Worm (Caenorhabditis elegans): ENCODE results near the gene acl-4.

The acl-4 gene

DNA sequence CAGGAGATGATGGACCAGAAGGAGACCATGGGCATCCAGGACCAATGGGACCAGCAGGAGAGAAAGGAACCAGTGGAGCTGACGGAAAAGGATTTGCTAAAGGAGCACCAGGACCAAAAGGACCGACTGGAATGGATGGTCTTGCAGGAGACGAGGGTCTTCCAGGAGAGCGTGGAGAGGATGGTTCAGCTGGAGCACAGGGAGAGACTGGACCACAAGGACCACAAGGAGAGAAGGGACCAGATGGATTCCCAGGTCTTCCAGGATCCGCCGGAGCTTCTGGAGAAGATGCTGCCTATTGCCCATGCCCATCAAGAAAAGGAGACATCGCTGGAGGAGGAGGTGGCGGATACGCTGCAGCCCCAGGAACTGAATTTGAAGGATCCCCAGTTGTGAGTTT lies 23.9 kb upstream of the acl-4 start:
- TF ChIP-seq unc-39 (tag; optimal IDR thresholded peaks at IDR 0.05) = no peak
- TF ChIP-seq nhr-12 (tag; optimal IDR thresholded peaks at IDR 0.05) = no peak
- no peak for TF ChIP-seq elt-1 (tag; optimal IDR thresholded peaks at IDR 0.05)
- no peak for TF ChIP-seq ztf-1 (GFP tag; conservative IDR thresholded peaks at IDR 0.05)
- no peak for TF ChIP-seq zag-1 (tag; optimal IDR thresholded peaks at IDR 0.05)
- TF ChIP-seq Y55F3AM.14 (GFP tag; optimal IDR thresholded peaks at IDR 0.05) = no peak
- TF ChIP-seq ztf-4 (tag; optimal IDR thresholded peaks at IDR 0.05) = no peak
- no peak for TF ChIP-seq skn-1 (tag; optimal IDR thresholded peaks at IDR 0.05)
- TF ChIP-seq egl-27 (tag; optimal IDR thresholded peaks at IDR 0.05) = no peak
- no peak for TF ChIP-seq snpc-4 (tag; optimal IDR thresholded peaks at IDR 0.05)
- no peak for TF ChIP-seq sma-9 (GFP tag; optimal IDR thresholded peaks at IDR 0.05)
- no peak for TF ChIP-seq sma-9 (tag; optimal IDR thresholded peaks at IDR 0.05)
- no peak for TF ChIP-seq nhr-21 (tag; optimal IDR thresholded peaks at IDR 0.05)
- TF ChIP-seq nhr-237 (tag; optimal IDR thresholded peaks at IDR 0.05) = no peak
- no peak for TF ChIP-seq blmp-1 (tag; optimal IDR thresholded peaks at IDR 0.05; ENCODE audit: insufficient read depth)

DNA sequence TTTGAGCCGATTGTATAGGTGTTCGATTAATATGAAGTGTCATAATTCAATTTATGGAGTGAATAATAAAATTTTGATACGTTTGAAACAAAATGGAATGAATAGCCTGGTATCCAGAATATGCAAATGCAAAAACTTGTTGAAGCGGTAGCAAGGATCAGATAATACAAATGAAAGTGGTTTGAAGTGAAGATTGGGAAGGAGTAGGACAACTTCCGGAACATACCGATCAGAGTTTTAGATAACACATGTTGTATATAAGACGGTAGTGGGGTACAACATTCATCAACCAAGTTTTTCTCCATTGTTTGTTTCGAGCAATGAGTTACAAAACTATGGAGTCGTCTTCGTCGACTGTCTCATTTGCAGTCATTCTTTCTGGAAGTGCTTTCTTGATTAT lies 22.9 kb upstream of the acl-4 start, which contains the start of gene col-164:
TSS of gene col-164 (plus strand) at position 301 of the 400 bp plus-strand sequence.
- TF ChIP-seq skn-1 (tag; optimal IDR thresholded peaks at IDR 0.05) (no peak), aly-2 (tag; optimal IDR thresholded peaks at IDR 0.05) (no peak), elt-1 (tag; optimal IDR thresholded peaks at IDR 0.05) (no peak), sem-4 (tag; optimal IDR thresholded peaks at IDR 0.05) (no peak), zag-1 (tag; optimal IDR thresholded peaks at IDR 0.05) (no peak)

DNA sequence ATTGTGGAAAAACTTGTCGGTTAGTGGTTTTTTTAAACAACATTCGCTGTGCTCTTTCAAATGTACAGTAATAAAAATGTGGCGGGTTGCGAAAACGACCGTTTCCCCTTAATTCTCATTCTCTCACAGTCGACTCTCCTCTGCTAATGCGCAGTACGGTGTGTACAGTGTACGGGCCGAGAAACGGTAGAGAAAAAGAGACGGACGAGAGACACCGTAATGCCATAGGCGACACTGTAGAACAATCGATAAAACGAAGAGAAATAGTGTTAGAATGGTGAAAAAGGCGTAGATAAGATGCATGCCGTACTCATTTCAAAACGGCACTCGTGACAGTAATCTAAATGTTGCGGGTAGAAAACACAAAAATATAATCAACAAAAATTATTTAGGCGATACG lies 20.2 kb upstream of the acl-4 start:
- no peak for TF ChIP-seq ztf-1 (GFP tag; conservative IDR thresholded peaks at IDR 0.05)
- TF ChIP-seq F13H6.1 (tag; optimal IDR thresholded peaks at IDR 0.05) = peak; percentile 22
- peak; percentile 33 for TF ChIP-seq crh-2 (tag; optimal IDR thresholded peaks at IDR 0.05)
- TF ChIP-seq elt-3 (tag; optimal IDR thresholded peaks at IDR 0.05) = no peak
- TF ChIP-seq mbf-1 (tag; optimal IDR thresholded peaks at IDR 0.05) = no peak
- peak; percentile 36 for TF ChIP-seq sma-9 (GFP tag; optimal IDR thresholded peaks at IDR 0.05)
- TF ChIP-seq sma-9 (tag; optimal IDR thresholded peaks at IDR 0.05) = no peak
- TF ChIP-seq nhr-25 (tag; optimal IDR thresholded peaks at IDR 0.05) = peak; percentile 33
- TF ChIP-seq nhr-129 (tag; optimal IDR thresholded peaks at IDR 0.05) = peak; percentile 54
- TF ChIP-seq aly-2 (tag; optimal IDR thresholded peaks at IDR 0.05) = no peak
- TF ChIP-seq nhr-11 (tag; optimal IDR thresholded peaks at IDR 0.05) = no peak
- TF ChIP-seq nhr-21 (tag; optimal IDR thresholded peaks at IDR 0.05) = no peak
- peak; percentile 11 for TF ChIP-seq C34F6.9 (tag; optimal IDR thresholded peaks at IDR 0.05)
- TF ChIP-seq fos-1 (tag; optimal IDR thresholded peaks at IDR 0.05) = peak; percentile 39
- no peak for TF ChIP-seq R02D3.7 (tag; optimal IDR thresholded peaks at IDR 0.05)
- TF ChIP-seq ceh-82 (tag; optimal IDR thresholded peaks at IDR 0.05) = no peak
- TF ChIP-seq unc-39 (tag; optimal IDR thresholded peaks at IDR 0.05) = no peak
- no peak for TF ChIP-seq nhr-237 (tag; optimal IDR thresholded peaks at IDR 0.05)
- TF ChIP-seq gmeb-1 (tag; optimal IDR thresholded peaks at IDR 0.05) = peak; percentile 26
- TF ChIP-seq ztf-4 (tag; optimal IDR thresholded peaks at IDR 0.05) = no peak
- TF ChIP-seq mab-5 (tag; optimal IDR thresholded peaks at IDR 0.05) = no peak

DNA sequence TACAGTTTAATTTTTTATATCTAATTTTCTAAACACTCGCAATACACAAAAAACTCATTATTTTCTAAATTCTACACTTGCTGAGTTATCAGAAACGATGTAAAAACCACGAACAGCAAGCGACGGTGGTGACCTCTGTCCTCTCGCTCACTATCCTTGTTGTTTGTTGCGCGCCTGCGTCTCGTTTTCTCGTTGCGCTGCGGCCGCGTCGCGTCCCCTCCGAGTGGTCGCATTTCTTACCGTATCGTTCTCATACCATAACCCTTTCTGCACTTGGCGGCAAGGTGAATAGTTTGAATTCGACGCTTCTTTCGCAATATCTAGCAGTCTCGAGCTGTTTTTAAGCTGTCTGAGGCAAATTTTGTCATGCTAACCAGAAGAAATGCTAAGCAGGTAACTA lies 19.2 kb upstream of the acl-4 start, which contains the start of gene lsy-2:
TSS of gene lsy-2 (plus strand) at position 271 of the 400 bp plus-strand sequence.
- TF ChIP-seq nhr-6 (tag; optimal IDR thresholded peaks at IDR 0.05) = no peak
- peak; percentile 46 for TF ChIP-seq sma-3 (GFP tag; optimal IDR thresholded peaks at IDR 0.05)
- TF ChIP-seq fos-1 (tag; optimal IDR thresholded peaks at IDR 0.05) = peak; percentile 31
- TF ChIP-seq C34F6.9 (tag; optimal IDR thresholded peaks at IDR 0.05) = peak; percentile 42
- TF ChIP-seq mbf-1 (tag; optimal IDR thresholded peaks at IDR 0.05) = no peak
- TF ChIP-seq snpc-4 (tag; optimal IDR thresholded peaks at IDR 0.05) = no peak
- TF ChIP-seq F13H6.1 (tag; optimal IDR thresholded peaks at IDR 0.05) = peak; percentile 31
- TF ChIP-seq crh-2 (tag; optimal IDR thresholded peaks at IDR 0.05) = peak; percentile 25
- TF ChIP-seq ztf-4 (tag; optimal IDR thresholded peaks at IDR 0.05) = no peak
- no peak for TF ChIP-seq lin-39 (tag; optimal IDR thresholded peaks at IDR 0.05)
- no peak for TF ChIP-seq mab-5 (tag; optimal IDR thresholded peaks at IDR 0.05)
- peak; percentile 41 for TF ChIP-seq nhr-21 (tag; optimal IDR thresholded peaks at IDR 0.05)
- TF ChIP-seq alr-1 (tag; optimal IDR thresholded peaks at IDR 0.05) = no peak
- TF ChIP-seq unc-39 (tag; optimal IDR thresholded peaks at IDR 0.05) = no peak
- no peak for TF ChIP-seq nhr-12 (tag; optimal IDR thresholded peaks at IDR 0.05)
- peak; percentile 61 for TF ChIP-seq gmeb-1 (tag; optimal IDR thresholded peaks at IDR 0.05)
- TF ChIP-seq sem-4 (tag; optimal IDR thresholded peaks at IDR 0.05) = peak; percentile 12
- peak; percentile 68 for TF ChIP-seq nhr-25 (tag; optimal IDR thresholded peaks at IDR 0.05)
- TF ChIP-seq ztf-11 (tag; optimal IDR thresholded peaks at IDR 0.05) = no peak
- peak; percentile 60 for TF ChIP-seq nhr-129 (tag; optimal IDR thresholded peaks at IDR 0.05)
- peak; percentile 33 for TF ChIP-seq unc-55 (GFP tag; optimal IDR thresholded peaks at IDR 0.05)
- no peak for TF ChIP-seq peb-1 (tag; optimal IDR thresholded peaks at IDR 0.05)
- TF ChIP-seq lin-13 (GFP tag; optimal IDR thresholded peaks at IDR 0.05) = peak; percentile 38
- TF ChIP-seq blmp-1 (tag; optimal IDR thresholded peaks at IDR 0.05; ENCODE audit: insufficient read depth) = peak; percentile 29
- peak; percentile 22 for TF ChIP-seq lin-11 (tag; optimal IDR thresholded peaks at IDR 0.05)
